Worm (Caenorhabditis elegans) whole organism, mixed stage, embryonic: ENCODE measurements around the gene F59A1.15.

Experiments used
- blmp-1 ChIP-seq: fragments of 150-350 bp; optimal IDR thresholded peaks from 2 replicates; lab custom pipeline; 2014; ENCODE audit warnings: missing biosample characterization, missing genetic modification characterization
- lin-13 ChIP-seq: fragments of 150-350 bp; optimal IDR thresholded peaks from 2 replicates; lab custom pipeline; 2014; ENCODE audit warnings: missing biosample characterization, missing genetic modification characterization
- lsy-2 ChIP-seq: fragments of 150-350 bp; optimal IDR thresholded peaks from 2 replicates; lab custom pipeline; 2014; ENCODE audit warnings: missing biosample characterization, missing genetic modification characterization
- mab-5 ChIP-seq: fragments of 150-350 bp; optimal IDR thresholded peaks from 2 replicates; lab custom pipeline; 2014; ENCODE audit warnings: missing biosample characterization, missing genetic modification characterization
- mep-1 ChIP-seq: fragments of 150-350 bp; optimal IDR thresholded peaks from 2 replicates; lab custom pipeline; 2017; ENCODE audit warnings: missing biosample characterization, missing genetic modification reagents, missing genetic modification characterization, inconsistent platforms
- nhr-28 ChIP-seq: fragments of 150-350 bp; optimal IDR thresholded peaks from 2 replicates; lab custom pipeline; 2014; ENCODE audit warnings: missing biosample characterization, missing genetic modification characterization
- sptf-1 ChIP-seq: sonication (generic microtip); optimal IDR thresholded peaks from 2 replicates; lab custom pipeline; 2017; ENCODE audit warnings: mild to moderate bottlenecking, missing genetic modification characterization, moderate library complexity, missing compliant biosample characterization
- tbx-8 ChIP-seq: fragments of 200-800 bp; sonication (Bioruptor generic); optimal IDR thresholded peaks from 2 replicates; lab custom pipeline; 2018; ENCODE audit warnings: mild to moderate bottlenecking, missing genetic modification characterization, moderate library complexity, missing compliant biosample characterization
- unc-39 ChIP-seq: fragments of 150-350 bp; optimal IDR thresholded peaks from 2 replicates; lab custom pipeline; 2014; ENCODE audit warnings: missing biosample characterization, missing genetic modification characterization
- unc-62 ChIP-seq: fragments of 150-350 bp; optimal IDR thresholded peaks from 2 replicates; lab custom pipeline; 2014; ENCODE audit warnings: missing biosample characterization, missing genetic modification reagents, missing genetic modification characterization

DNA sequence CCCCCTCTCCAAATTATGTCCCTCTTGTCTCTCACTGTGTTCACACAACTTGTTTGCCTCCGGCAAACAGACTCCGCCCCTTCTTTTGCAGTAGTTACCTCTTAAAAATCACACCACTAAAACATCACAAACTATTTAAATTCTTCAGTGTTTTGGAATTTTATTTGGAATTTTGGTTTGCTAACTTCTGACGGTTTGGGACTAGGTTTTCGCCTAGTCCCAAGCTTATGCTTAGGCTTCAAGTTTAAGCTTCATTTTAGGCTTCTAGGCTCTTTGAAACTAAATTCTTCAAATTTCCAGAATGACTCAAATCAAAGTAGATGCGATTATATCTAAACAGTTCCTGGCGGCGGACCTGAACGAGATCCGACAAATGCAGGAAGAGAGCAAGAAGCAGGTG lies 41.0 kb upstream of the F59A1.15 start, which contains the start of gene fat-5:
- TF ChIP-seq lin-13 = no peak
- no peak for TF ChIP-seq blmp-1 (tag; lab: Kevin White, UChicago)
- no peak for TF ChIP-seq unc-39 (tag; lab: Kevin White, UChicago)
- no peak for TF ChIP-seq unc-62
- TF ChIP-seq sptf-1 (tag; lab: Kevin White, UChicago) = no peak
- no peak for TF ChIP-seq mab-5 (tag; lab: Kevin White, UChicago)
- TF ChIP-seq mep-1 (tag; lab: Kevin White, UChicago) = no peak
- no peak for TF ChIP-seq lsy-2 (tag; lab: Kevin White, UChicago)
- TF ChIP-seq nhr-28 = no peak
- no peak for TF ChIP-seq tbx-8
